Worm (Caenorhabditis elegans) whole organism, L4 larva: ENCODE results near the gene gmeb-3.

Experiments used
- ZK546.5 ChIP-seq, 2 experiments: sonication (generic microtip); optimal IDR thresholded peaks; 2 replicates each; lab custom pipeline; 2017; ENCODE audit warnings: missing biosample characterization in 2 of 2, missing genetic modification characterization in 2 of 2
- ama-1 ChIP-seq: fragments of 150-350 bp; optimal IDR thresholded peaks from 2 replicates; lab custom pipeline; 2014; ENCODE audit warnings: inconsistent platforms, mixed read lengths
- cey-2 ChIP-seq: sonication (generic microtip); optimal IDR thresholded peaks from 3 replicates; lab custom pipeline; 2017; ENCODE audit warnings: missing genetic modification characterization, mild to moderate bottlenecking, missing compliant biosample characterization, antibody characterized with exemption, borderline replicate concordance; ENCODE audit not compliant: insufficient read depth
- ctbp-1 ChIP-seq: fragments of 200-800 bp; sonication (Bioruptor generic); IDR thresholded peaks from 2 replicates; pipeline ENCODE4 v1.3.6; 2022; ENCODE audit warnings: missing genetic modification reagents, missing genetic modification characterization, missing compliant biosample characterization
- egl-27 ChIP-seq: sonication (generic microtip); optimal IDR thresholded peaks from 3 replicates; lab custom pipeline; 2017; ENCODE audit warnings: missing biosample characterization, missing genetic modification reagents, missing genetic modification characterization
- fkh-10 ChIP-seq: fragments of 150-350 bp; optimal IDR thresholded peaks from 2 replicates; lab custom pipeline; 2014; ENCODE audit warnings: missing biosample characterization, missing genetic modification reagents, missing genetic modification characterization
- fos-1 ChIP-seq: fragments of 150-350 bp; optimal IDR thresholded peaks from 2 replicates; lab custom pipeline; 2014; ENCODE audit warnings: missing biosample characterization, missing genetic modification characterization
- lsy-2 ChIP-seq, 2 experiments: fragments of 150-350 bp in 1 of 2; sonication (generic microtip) in 1 of 2; optimal IDR thresholded peaks; 2 replicates each; lab custom pipeline; 2014 to 2017; ENCODE audit warnings: missing biosample characterization in 2 of 2, missing genetic modification characterization in 2 of 2
- nhr-28 ChIP-seq: fragments of 150-350 bp; optimal IDR thresholded peaks from 2 replicates; lab custom pipeline; 2014; ENCODE audit warnings: missing biosample characterization, missing genetic modification characterization
- nhr-76 ChIP-seq: fragments of 150-350 bp; optimal IDR thresholded peaks from 2 replicates; lab custom pipeline; 2014; ENCODE audit warnings: missing biosample characterization, missing genetic modification characterization
- pha-4 ChIP-seq, 2 experiments: fragments of 150-350 bp in 1 of 2; fragments of 200-800 bp in 1 of 2; sonication (Bioruptor generic) in 1 of 2; IDR thresholded peaks in 1 of 2; optimal IDR thresholded peaks in 1 of 2; 2 replicates each; pipeline versions ENCODE4 v1.3.6 to Lab custom; 2014 to 2022; ENCODE audit warnings: missing genetic modification characterization in 2 of 2, missing genetic modification reagents in 2 of 2, missing biosample characterization in 1 of 2, missing compliant biosample characterization in 1 of 2
- unc-130 ChIP-seq: sonication (generic microtip); optimal IDR thresholded peaks from 2 replicates; lab custom pipeline; 2016; ENCODE audit warnings: missing genetic modification reagents, missing genetic modification characterization, missing compliant biosample characterization
- zfp-3 ChIP-seq: fragments of 200-800 bp; sonication (Bioruptor generic); conservative IDR thresholded peaks from 2 replicates; pipeline ENCODE4 v1.3.6; 2022; ENCODE audit warnings: missing genetic modification reagents, missing genetic modification characterization, missing compliant biosample characterization

DNA sequence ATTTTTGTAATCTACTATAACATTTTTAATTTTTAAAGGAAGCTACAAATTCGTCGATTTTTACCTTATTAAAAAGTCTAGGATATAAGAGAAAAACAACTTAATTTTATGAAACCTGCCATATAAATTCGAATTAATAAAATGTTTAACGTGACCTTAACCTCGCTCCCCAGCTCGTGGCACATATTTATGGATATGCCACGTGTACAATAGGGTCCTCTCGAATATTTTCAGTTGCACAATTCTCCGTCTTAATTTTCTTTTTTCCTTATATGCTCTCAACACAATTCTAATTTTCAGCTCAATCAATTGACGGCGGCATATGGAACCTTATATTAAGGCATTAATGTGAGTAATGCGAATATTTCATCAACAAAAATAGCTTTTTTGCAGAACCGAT is 32.0 kb upstream of the gmeb-3 start, which contains the start of gene F34D10.4:
- TF ChIP-seq ama-1 (lab: Kevin White, UChicago) (no peak), ctbp-1 (GFP tag; lab: Robert Waterston, UW) (no peak), pha-4 (GFP tag; IDR thresholded peaks at IDR 0.05; lab: Robert Waterston, UW) (no peak), pha-4 (tag; optimal IDR thresholded peaks at IDR 0.05; lab: Kevin White, UChicago) (no peak), ZK546.5 (tag; optimal IDR thresholded peaks at IDR 0.05; lab: Kevin White, UChicago) (no peak), fos-1 (tag; lab: Kevin White, UChicago) (no peak), cey-2 (tag; lab: Kevin White, UChicago) (no peak), egl-27 (tag; lab: Kevin White, UChicago) (no peak), zfp-3 (GFP tag; lab: Robert Waterston, UW) (no peak), fkh-10 (GFP tag; lab: Kevin White, UChicago) (no peak), unc-130 (no peak), nhr-76 (no peak), nhr-28 (tag; lab: Kevin White, UChicago) (no peak), lsy-2 (tag; optimal IDR thresholded peaks at IDR 0.05; lab: Kevin White, UChicago) (no peak)
